Fruit fly (Drosophila melanogaster) S2 (cell line): ENCODE measurements around the gene CG17612.

Experiments used
- CG8478 ChIP-seq: fragments of >200 bp; optimal IDR thresholded peaks from 2 replicates; lab custom pipeline; 2018
- CTCF ChIP-seq, 2 experiments: fragments of >200 bp; optimal IDR thresholded peaks; 2 replicates each; lab custom pipeline; 2018

CG17612 gene

DNA sequence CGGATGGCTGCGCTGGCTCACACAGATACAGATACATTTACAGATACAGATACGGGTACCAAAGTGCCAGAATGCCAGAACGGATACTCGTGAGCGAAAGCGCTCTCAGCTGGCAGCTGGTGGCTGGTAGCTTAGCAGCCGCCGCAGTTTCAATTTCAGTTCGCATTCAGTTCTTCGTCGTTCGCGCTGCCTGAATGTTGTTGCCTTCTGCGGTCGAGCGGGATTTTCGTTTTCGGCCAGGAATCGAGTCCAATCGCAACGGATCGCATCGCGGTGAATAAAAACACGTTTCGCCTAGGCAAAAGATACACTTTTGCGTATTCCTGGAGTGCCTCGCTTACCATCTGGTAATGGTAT is 48.8 kb downstream of the CG17612 start, which contains the start of gene Atet:
Atet (plus strand) TSS at position 156 of the 357 bp plus-strand sequence.
- TF ChIP-seq CTCF (optimal IDR thresholded peaks at IDR 0.05; lab: Kevin White, UChicago) (no peak), CG8478 (lab: Kevin White, UChicago) (no peak)

DNA sequence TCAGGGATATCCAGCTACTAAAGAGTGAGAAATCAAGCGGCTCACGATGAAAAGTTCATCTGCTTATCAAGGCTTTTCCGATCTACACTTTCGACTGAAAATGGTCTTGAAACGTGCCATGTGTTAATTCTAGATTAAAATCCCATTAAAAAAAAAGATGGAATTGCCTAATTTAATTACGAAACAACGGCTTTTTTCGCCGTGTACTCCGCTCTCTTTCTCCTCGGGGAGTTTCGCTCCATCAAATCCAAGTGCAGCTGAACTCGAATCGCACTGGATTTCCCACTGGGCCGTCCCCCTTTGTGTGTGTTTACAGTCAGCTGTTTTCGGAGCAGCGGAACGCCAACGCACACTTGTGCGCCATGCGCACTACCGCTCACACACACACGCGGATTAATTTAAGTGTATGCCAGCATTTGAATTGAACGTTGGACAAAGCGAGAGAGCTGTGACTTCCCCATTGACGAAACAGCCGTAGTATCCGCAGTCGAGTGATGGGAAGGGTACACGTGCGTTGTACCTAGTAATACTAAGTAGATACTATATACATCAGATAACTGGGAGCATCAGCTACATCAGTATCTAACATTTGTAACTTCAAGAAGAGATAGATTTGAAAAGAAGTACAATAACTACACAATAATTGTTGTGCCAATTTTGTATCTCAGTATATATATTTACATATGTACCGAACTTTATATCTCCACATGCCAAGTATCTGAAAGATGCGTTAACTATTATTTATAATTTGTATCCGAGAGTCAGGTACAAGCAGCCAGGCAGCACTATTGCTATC is 49.4 kb downstream of the CG17612 start:
- TF ChIP-seq CG8478 (lab: Kevin White, UChicago), result no peak
- TF ChIP-seq CTCF (optimal IDR thresholded peaks at IDR 0.05; lab: Kevin White, UChicago), result no peak

DNA sequence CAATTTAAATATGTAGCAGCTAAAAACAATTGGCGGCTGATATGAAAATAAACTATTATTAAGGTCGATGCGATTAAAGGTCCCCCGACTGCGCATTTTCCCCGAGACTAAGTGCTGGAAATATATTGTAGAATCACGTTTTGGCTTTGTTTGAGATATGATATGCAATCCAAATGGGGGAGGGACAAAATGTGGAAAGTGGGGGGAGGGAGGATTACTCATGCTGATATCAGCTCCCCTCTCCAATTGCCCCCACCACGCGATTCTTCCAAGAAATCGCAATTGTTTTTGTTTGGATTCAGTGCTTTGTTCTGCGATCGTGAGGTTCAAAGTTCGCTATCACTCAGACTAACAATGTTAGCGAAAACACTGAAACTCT is 50.0 kb downstream of the CG17612 start:
- TF ChIP-seq CG8478 (lab: Kevin White, UChicago) (no peak), CTCF (optimal IDR thresholded peaks at IDR 0.05; lab: Kevin White, UChicago) (no peak)

DNA sequence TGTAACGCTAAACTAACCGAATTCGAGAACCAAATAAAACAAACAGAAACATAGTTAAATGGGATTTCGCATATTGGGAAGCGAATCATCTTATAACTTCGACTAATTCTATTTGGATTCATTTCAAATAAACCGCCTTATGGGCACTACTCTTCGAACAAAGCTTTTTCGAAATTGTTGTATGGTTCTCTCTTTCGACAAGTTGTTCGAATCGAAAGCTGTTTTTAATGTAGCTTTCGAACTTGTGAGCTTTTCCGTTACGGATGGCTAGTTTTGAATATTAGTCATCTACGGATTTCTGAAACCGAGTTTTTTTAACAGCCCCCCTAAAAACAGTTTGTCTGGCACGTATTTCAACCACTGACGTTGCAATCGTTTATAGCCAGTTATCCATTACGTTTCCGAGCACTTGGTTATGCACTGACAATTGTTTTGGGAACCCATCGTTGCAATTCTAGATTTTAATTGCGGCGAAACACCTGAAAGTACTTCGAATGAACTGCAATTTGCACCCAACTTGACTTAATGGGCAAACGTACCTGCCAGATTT is 50.7 kb downstream of the CG17612 start:
- TF ChIP-seq CG8478 (lab: Kevin White, UChicago) (no peak), CTCF (optimal IDR thresholded peaks at IDR 0.05; lab: Kevin White, UChicago) (no peak)
